Fruit fly (Drosophila melanogaster) Kc167 (cell line): ENCODE data around the gene ey.

Source experiments
- Myc ChIP-seq: fragments of >200 bp; optimal IDR thresholded peaks from 2 replicates; lab custom pipeline; 2017; ENCODE audit warnings: missing external identifiers
- Sin3A ChIP-seq: fragments of >200 bp; optimal IDR thresholded peaks from 2 replicates; lab custom pipeline; 2018; ENCODE audit warnings: missing external identifiers
- h ChIP-seq: fragments of >200 bp; optimal IDR thresholded peaks from 3 replicates; lab custom pipeline; 2018; ENCODE audit warnings: missing external identifiers
- psq ChIP-seq: fragments of >200 bp; optimal IDR thresholded peaks from 2 replicates; lab custom pipeline; 2017; ENCODE audit warnings: missing external identifiers
- ttk ChIP-seq: sonication (Bioruptor generic); optimal IDR thresholded peaks from 2 replicates; lab custom pipeline; 2017; ENCODE audit warnings: missing external identifiers

DNA sequence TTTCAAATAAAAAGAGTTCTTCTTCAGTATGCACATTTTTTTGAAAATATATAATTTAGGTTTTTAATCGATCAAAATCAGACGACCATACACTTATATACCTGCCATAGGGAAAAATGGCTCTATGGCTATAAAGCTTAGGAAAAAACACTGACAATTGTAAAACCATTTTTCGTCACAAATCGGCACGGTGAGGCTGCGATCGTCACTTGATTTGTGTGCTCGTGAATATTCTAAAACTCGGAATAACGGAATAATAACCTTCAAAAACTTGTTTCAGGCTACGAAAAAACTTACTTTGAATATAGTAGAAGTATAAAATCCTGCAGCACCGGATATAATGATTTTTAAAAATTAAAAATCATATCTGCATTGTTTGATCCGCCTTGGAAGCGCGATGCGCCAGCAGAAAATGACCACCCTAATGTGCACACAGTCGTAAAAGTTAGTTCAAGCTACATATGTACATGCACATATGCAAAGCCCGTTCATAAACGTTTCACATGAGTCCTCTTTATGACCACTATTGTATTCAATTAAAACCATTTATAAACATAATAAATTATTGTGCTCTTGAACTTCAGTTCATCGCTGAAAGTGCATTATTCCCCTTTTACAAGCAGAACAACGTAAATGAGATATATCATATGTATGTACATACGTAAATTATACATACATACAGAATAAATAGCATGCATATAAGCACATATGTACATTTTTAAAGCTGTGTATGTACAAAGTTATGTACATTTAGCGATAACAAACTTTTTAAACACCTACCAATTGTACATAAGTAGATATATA, 2.4 kb upstream of the ey start:
- TF ChIP-seq h (lab: Kevin White, UChicago) (no peak), ttk (no peak), psq (lab: Kevin White, UChicago) (no peak), Sin3A (lab: Kevin White, UChicago) (no peak), Myc (lab: Kevin White, UChicago) (no peak)
